Worm (Caenorhabditis elegans) whole organism, L2 larva: Measurements from ENCODE around the gene erfa-1.

Experiments
- C34F6.9 ChIP-seq: fragments of 150-350 bp; optimal IDR thresholded peaks from 2 replicates; lab custom pipeline; 2014; ENCODE audit warnings: missing biosample characterization, missing genetic modification characterization
- F13H6.1 ChIP-seq: sonication (generic microtip); optimal IDR thresholded peaks from 2 replicates; lab custom pipeline; 2016; ENCODE audit warnings: missing genetic modification characterization, missing compliant biosample characterization
- R02D3.7 ChIP-seq: fragments of 150-350 bp; optimal IDR thresholded peaks from 2 replicates; lab custom pipeline; 2014; ENCODE audit warnings: missing biosample characterization, missing genetic modification characterization
- Y55F3AM.14 ChIP-seq: fragments of 200-800 bp; sonication (Bioruptor generic); optimal IDR thresholded peaks from 2 replicates; lab custom pipeline; 2018; ENCODE audit warnings: mild to moderate bottlenecking, missing genetic modification characterization, missing compliant biosample characterization
- alr-1 ChIP-seq: fragments of 150-350 bp; optimal IDR thresholded peaks from 2 replicates; lab custom pipeline; 2014; ENCODE audit warnings: missing biosample characterization, missing genetic modification characterization
- aly-2 ChIP-seq: fragments of 150-350 bp; optimal IDR thresholded peaks from 2 replicates; lab custom pipeline; 2014; ENCODE audit warnings: missing biosample characterization, missing genetic modification characterization
- ama-1 ChIP-seq: fragments of 150-350 bp; optimal IDR thresholded peaks from 2 replicates; lab custom pipeline; 2018; ENCODE audit warnings: inconsistent platforms
- blmp-1 ChIP-seq: sonication (generic microtip); optimal IDR thresholded peaks from 2 replicates; lab custom pipeline; 2017; ENCODE audit warnings: missing genetic modification characterization, mild to moderate bottlenecking, missing compliant biosample characterization, antibody characterized with exemption, moderate library complexity; ENCODE audit not compliant: insufficient read depth
- ceh-16 ChIP-seq: fragments of 150-350 bp; optimal IDR thresholded peaks from 2 replicates; lab custom pipeline; 2014; ENCODE audit warnings: missing biosample characterization, missing genetic modification characterization
- ceh-82 ChIP-seq: fragments of 150-350 bp; optimal IDR thresholded peaks from 2 replicates; lab custom pipeline; 2014; ENCODE audit warnings: missing biosample characterization, missing genetic modification characterization
- crh-2 ChIP-seq: sonication (generic microtip); optimal IDR thresholded peaks from 2 replicates; lab custom pipeline; 2017; ENCODE audit warnings: missing biosample characterization, missing genetic modification characterization
- dmd-4 ChIP-seq: sonication (generic microtip); optimal IDR thresholded peaks from 2 replicates; lab custom pipeline; 2017; ENCODE audit warnings: missing biosample characterization, missing genetic modification characterization
- egl-27 ChIP-seq: sonication (generic microtip); optimal IDR thresholded peaks from 3 replicates; lab custom pipeline; 2017; ENCODE audit warnings: missing biosample characterization, missing genetic modification reagents, missing genetic modification characterization
- elt-1 ChIP-seq: fragments of 150-350 bp; optimal IDR thresholded peaks from 2 replicates; lab custom pipeline; 2014; ENCODE audit warnings: missing biosample characterization, missing genetic modification characterization
- fos-1 ChIP-seq: fragments of 150-350 bp; optimal IDR thresholded peaks from 2 replicates; lab custom pipeline; 2014; ENCODE audit warnings: missing biosample characterization, missing genetic modification characterization
- gmeb-1 ChIP-seq: fragments of 150-350 bp; optimal IDR thresholded peaks from 2 replicates; lab custom pipeline; 2014; ENCODE audit warnings: missing biosample characterization, missing genetic modification characterization
- lin-11 ChIP-seq: fragments of 150-350 bp; sonication (generic microtip); optimal IDR thresholded peaks from 2 replicates; lab custom pipeline; 2014; ENCODE audit warnings: missing biosample characterization, missing genetic modification characterization, inconsistent platforms, mixed read lengths
- lin-13 ChIP-seq: fragments of 150-350 bp; optimal IDR thresholded peaks from 2 replicates; lab custom pipeline; 2014; ENCODE audit warnings: missing biosample characterization, missing genetic modification reagents, missing genetic modification characterization
- lin-39 ChIP-seq: fragments of 150-350 bp; optimal IDR thresholded peaks from 2 replicates; lab custom pipeline; 2014; ENCODE audit warnings: missing biosample characterization, missing genetic modification reagents, missing genetic modification characterization
- lsy-2 ChIP-seq, 2 experiments: fragments of 150-350 bp in 1 of 2; sonication (generic microtip) in 1 of 2; optimal IDR thresholded peaks; 2 replicates each; lab custom pipeline; 2014 to 2017; ENCODE audit warnings: missing biosample characterization in 2 of 2, missing genetic modification characterization in 2 of 2
- mab-5 ChIP-seq: fragments of 150-350 bp; optimal IDR thresholded peaks from 2 replicates; lab custom pipeline; 2014; ENCODE audit warnings: missing biosample characterization, missing genetic modification characterization
- mdl-1 ChIP-seq, 2 experiments: fragments of 150-350 bp in 1 of 2; sonication (generic microtip) in 1 of 2; optimal IDR thresholded peaks; 2 replicates each; lab custom pipeline; 2017; ENCODE audit warnings: missing biosample characterization in 2 of 2, missing genetic modification characterization in 2 of 2
- nhr-12 ChIP-seq: fragments of 150-350 bp; optimal IDR thresholded peaks from 2 replicates; lab custom pipeline; 2014; ENCODE audit warnings: missing biosample characterization, missing genetic modification characterization
- nhr-129 ChIP-seq: fragments of 150-350 bp; optimal IDR thresholded peaks from 2 replicates; lab custom pipeline; 2014; ENCODE audit warnings: missing biosample characterization, missing genetic modification characterization
- nhr-21 ChIP-seq: fragments of 150-350 bp; optimal IDR thresholded peaks from 2 replicates; lab custom pipeline; 2014; ENCODE audit warnings: missing biosample characterization, missing genetic modification characterization
- nhr-23 ChIP-seq: fragments of 150-350 bp; optimal IDR thresholded peaks from 2 replicates; lab custom pipeline; 2014; ENCODE audit warnings: missing biosample characterization, missing genetic modification reagents, missing genetic modification characterization
- nhr-237 ChIP-seq: fragments of 150-350 bp; optimal IDR thresholded peaks from 2 replicates; lab custom pipeline; 2014; ENCODE audit warnings: missing biosample characterization, missing genetic modification characterization
- nhr-25 ChIP-seq: fragments of 150-350 bp; sonication (generic microtip); optimal IDR thresholded peaks from 3 replicates; lab custom pipeline; 2014; ENCODE audit warnings: missing biosample characterization, missing genetic modification characterization
- nhr-6 ChIP-seq: fragments of 150-350 bp; optimal IDR thresholded peaks from 2 replicates; lab custom pipeline; 2014; ENCODE audit warnings: missing biosample characterization, missing genetic modification characterization
- nhr-77 ChIP-seq: fragments of 150-350 bp; optimal IDR thresholded peaks from 2 replicates; lab custom pipeline; 2014; ENCODE audit warnings: missing biosample characterization, missing genetic modification characterization
- peb-1 ChIP-seq: fragments of 150-350 bp; optimal IDR thresholded peaks from 2 replicates; lab custom pipeline; 2014; ENCODE audit warnings: missing biosample characterization, missing genetic modification characterization
- sem-4 ChIP-seq: fragments of 150-350 bp; optimal IDR thresholded peaks from 2 replicates; lab custom pipeline; 2014; ENCODE audit warnings: missing biosample characterization, missing genetic modification reagents, missing genetic modification characterization
- skn-1 ChIP-seq: sonication (generic microtip); optimal IDR thresholded peaks from 2 replicates; lab custom pipeline; 2017; ENCODE audit warnings: missing biosample characterization, missing genetic modification characterization
- sma-3 ChIP-seq: sonication (generic microtip); optimal IDR thresholded peaks from 2 replicates; lab custom pipeline; 2016; ENCODE audit warnings: missing genetic modification reagents, missing genetic modification characterization, missing compliant biosample characterization
- sma-9 ChIP-seq, 2 experiments: fragments of 150-350 bp in 1 of 2; sonication (generic microtip) in 1 of 2; optimal IDR thresholded peaks; 2 replicates each; lab custom pipeline; 2014 to 2016; ENCODE audit warnings: missing genetic modification characterization in 2 of 2, mild to moderate bottlenecking in 1 of 2, missing biosample characterization in 1 of 2, missing compliant biosample characterization in 1 of 2, missing genetic modification reagents in 1 of 2, moderate library complexity in 1 of 2
- snpc-4 ChIP-seq: fragments of 150-350 bp; optimal IDR thresholded peaks from 2 replicates; lab custom pipeline; 2014; ENCODE audit warnings: missing biosample characterization, missing genetic modification characterization
- unc-39 ChIP-seq: fragments of 150-350 bp; optimal IDR thresholded peaks from 2 replicates; lab custom pipeline; 2014; ENCODE audit warnings: missing biosample characterization, missing genetic modification characterization
- unc-55 ChIP-seq: fragments of 150-350 bp; sonication (generic microtip); optimal IDR thresholded peaks from 3 replicates; lab custom pipeline; 2014; ENCODE audit warnings: missing biosample characterization, missing genetic modification reagents, missing genetic modification characterization
- unc-62 ChIP-seq: fragments of 150-350 bp; optimal IDR thresholded peaks from 2 replicates; lab custom pipeline; 2014; ENCODE audit warnings: missing biosample characterization, missing genetic modification reagents, missing genetic modification characterization
- zag-1 ChIP-seq: fragments of 150-350 bp; optimal IDR thresholded peaks from 2 replicates; lab custom pipeline; 2014; ENCODE audit warnings: missing biosample characterization, missing genetic modification characterization
- ztf-1 ChIP-seq: fragments of 200-800 bp; sonication (Bioruptor generic); conservative IDR thresholded peaks from 2 replicates; pipeline ENCODE4 v1.3.6; 2022; ENCODE audit warnings: missing genetic modification characterization, missing compliant biosample characterization
- ztf-11 ChIP-seq: sonication (generic microtip); optimal IDR thresholded peaks from 2 replicates; lab custom pipeline; 2017; ENCODE audit warnings: missing biosample characterization, missing genetic modification characterization

erfa-1 gene

DNA sequence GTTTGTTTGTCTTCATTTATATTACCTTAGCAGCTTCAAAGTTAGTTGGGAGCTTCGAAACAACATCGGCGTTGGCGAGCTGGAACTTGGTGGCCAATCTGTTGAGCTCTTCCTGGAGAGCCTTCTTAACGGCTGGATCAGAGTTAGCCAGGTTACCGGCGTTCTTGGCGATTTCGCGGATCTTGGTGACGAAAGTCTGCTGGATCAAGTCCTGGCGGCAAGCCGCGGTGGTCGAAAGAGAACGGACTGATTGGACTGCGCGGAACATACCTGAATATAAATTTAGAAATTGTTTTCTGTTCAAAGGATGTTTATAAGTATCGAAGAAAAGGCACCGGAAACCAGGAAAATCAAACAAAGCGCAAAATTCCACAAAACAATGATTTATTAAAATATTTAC is 7.1 kb upstream of the erfa-1 start, which contains the start of gene atp-4:
Gene atp-4, minus strand, starts transcription at position 270 of the 400 bp plus-strand sequence.
- TF ChIP-seq aly-2, result no peak
- no peak for TF ChIP-seq ztf-1 (GFP tag; lab: Robert Waterston, UW)
- TF ChIP-seq Y55F3AM.14 (GFP tag; lab: Kevin White, UChicago), result peak; percentile 11
- no peak for TF ChIP-seq lin-11 (tag; lab: Kevin White, UChicago)
- TF ChIP-seq, all 48 proteins: peak for 1

DNA sequence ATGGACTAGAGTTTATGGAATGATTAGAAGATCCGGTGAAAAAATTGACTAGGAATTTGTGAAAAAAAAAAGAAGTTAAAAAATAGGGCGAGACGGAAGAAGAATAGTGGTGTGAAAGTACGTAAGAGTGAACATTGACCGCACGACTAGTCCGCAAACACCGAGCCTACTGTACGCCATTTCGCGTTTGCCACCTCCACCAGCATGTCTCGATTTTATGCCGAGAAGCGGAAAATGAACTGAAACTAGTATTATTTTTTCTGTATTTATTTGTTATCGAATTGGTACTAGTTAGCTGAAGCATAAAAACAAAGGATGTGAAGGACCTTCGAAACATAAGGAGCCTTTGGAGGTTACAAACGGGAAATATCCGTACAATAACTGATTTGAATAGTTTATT is 6.5 kb upstream of the erfa-1 start:
- peak; percentile 5 for TF ChIP-seq nhr-129 (tag; lab: Kevin White, UChicago)
- TF ChIP-seq lin-39 (tag; lab: Kevin White, UChicago), result no peak
- TF ChIP-seq lin-13 (GFP tag; lab: Kevin White, UChicago), result peak; percentile 24
- TF ChIP-seq lsy-2 (tag; optimal IDR thresholded peaks at IDR 0.05; lab: Kevin White, UChicago), result peak; percentile 36 to 81
- TF ChIP-seq nhr-25 (tag; lab: Kevin White, UChicago), result peak; percentile 45
- TF ChIP-seq elt-1 (tag; lab: Kevin White, UChicago), result no peak
- TF ChIP-seq F13H6.1 (tag; lab: Kevin White, UChicago), result peak; percentile 65
- TF ChIP-seq sma-3, result peak; percentile 30
- peak; percentile 57 for TF ChIP-seq C34F6.9
- TF ChIP-seq nhr-21 (tag; lab: Kevin White, UChicago), result peak; percentile 22
- TF ChIP-seq unc-55, result peak; percentile 58
- peak; percentile 20 for TF ChIP-seq sem-4 (tag; lab: Kevin White, UChicago)
- TF ChIP-seq ztf-11, result no peak
- peak; percentile 32 for TF ChIP-seq fos-1 (tag; lab: Kevin White, UChicago)
- peak; percentile 10 for TF ChIP-seq sma-9 (GFP tag; optimal IDR thresholded peaks at IDR 0.05; lab: Kevin White, UChicago)
- TF ChIP-seq sma-9 (tag; optimal IDR thresholded peaks at IDR 0.05; lab: Kevin White, UChicago), result no peak
- no peak for TF ChIP-seq blmp-1 (tag; lab: Kevin White, UChicago)
- peak; percentile 4 for TF ChIP-seq nhr-6 (tag; lab: Kevin White, UChicago)
- TF ChIP-seq crh-2 (tag; lab: Kevin White, UChicago), result peak; percentile 53

DNA sequence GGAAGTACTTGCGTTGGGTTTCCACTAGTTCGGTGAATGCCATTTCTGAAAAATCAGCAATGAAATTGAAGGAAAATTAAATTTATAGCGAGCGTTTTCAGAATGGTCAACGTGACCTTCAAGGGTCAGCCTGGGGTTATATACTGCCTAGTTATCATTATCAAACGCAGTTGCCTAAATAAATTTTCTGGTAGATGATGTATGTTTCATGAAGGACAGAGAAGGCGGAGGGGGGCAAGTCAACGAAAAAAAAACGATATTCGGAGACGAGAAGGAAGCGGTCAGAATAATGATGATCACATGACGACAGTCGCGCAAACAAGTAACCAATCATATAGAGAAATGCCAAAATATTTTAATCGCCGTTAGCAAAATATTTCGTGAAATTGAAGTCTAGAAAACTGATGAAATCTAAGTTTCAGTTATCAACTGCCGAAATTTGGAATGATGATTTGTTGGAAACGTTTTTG is 4.0 kb upstream of the erfa-1 start, which contains the start of gene alh-4:
Gene alh-4, minus strand, starts transcription at position 51 of the 470 bp plus-strand sequence.
- no peak for TF ChIP-seq nhr-237 (tag; lab: Kevin White, UChicago)
- no peak for TF ChIP-seq crh-2 (tag; lab: Kevin White, UChicago)
- peak; percentile 3 for TF ChIP-seq blmp-1 (tag; lab: Kevin White, UChicago)
- TF ChIP-seq R02D3.7 (tag; lab: Kevin White, UChicago), result no peak
- TF ChIP-seq nhr-25 (tag; lab: Kevin White, UChicago), result peak; percentile 66
- peak; percentile 61 for TF ChIP-seq sma-3
- no peak for TF ChIP-seq zag-1 (tag; lab: Kevin White, UChicago)
- peak; percentile 16 for TF ChIP-seq nhr-129 (tag; lab: Kevin White, UChicago)
- peak; percentile 6 for TF ChIP-seq nhr-21 (tag; lab: Kevin White, UChicago)
- TF ChIP-seq ceh-16 (tag; lab: Kevin White, UChicago), result no peak
- peak; percentile 19 for TF ChIP-seq gmeb-1 (tag; lab: Kevin White, UChicago)
- peak; percentile 21 for TF ChIP-seq sma-9 (GFP tag; optimal IDR thresholded peaks at IDR 0.05; lab: Kevin White, UChicago)
- TF ChIP-seq sma-9 (tag; optimal IDR thresholded peaks at IDR 0.05; lab: Kevin White, UChicago), result no peak
- TF ChIP-seq, all 48 proteins: peak for 7

DNA sequence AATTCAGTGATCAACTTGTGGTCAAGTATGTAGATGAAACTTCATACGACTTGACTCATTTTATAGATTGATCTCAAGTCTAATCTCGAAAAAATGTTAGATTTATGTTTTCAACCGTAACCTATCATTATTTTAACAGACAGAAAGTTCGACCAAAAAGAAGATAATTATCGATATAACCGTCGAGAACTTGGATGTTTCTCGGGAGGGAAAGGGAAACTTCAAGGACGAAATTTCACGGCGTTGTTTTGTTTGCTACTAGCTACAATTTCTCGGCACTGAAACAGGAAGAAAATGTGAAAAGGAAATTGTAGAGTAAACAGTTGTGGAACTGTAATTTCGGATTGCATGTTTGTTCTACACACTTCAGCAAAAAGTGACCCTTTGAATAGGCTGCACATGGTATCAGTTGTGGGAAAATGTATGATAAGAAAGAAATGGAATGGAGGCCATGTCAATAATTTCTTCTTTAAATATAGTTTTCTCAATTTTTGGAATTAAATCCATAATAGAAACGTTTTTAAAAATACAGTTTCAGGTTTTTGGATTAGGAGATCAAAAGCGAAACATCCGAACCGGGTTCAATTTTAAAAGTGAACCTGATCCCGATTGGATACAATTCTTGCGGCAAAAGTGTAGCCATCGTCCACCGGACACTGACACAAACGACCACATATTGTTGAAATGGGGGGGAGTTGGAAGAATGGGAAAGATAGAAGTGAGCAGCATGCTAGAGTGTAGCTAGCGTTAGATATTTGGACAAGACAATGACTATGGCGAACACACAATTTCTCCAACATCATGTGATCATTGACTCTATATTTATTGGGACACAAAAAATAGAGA is 3.2 kb upstream of the erfa-1 start:
- TF ChIP-seq nhr-23 (tag; lab: Kevin White, UChicago), result no peak
- no peak for TF ChIP-seq unc-62 (GFP tag; lab: Kevin White, UChicago)
- no peak for TF ChIP-seq nhr-237 (tag; lab: Kevin White, UChicago)
- TF ChIP-seq mdl-1 (tag; optimal IDR thresholded peaks at IDR 0.05; lab: Kevin White, UChicago), result no peak
- TF ChIP-seq peb-1, result no peak
- TF ChIP-seq nhr-21 (tag; lab: Kevin White, UChicago), result no peak
- no peak for TF ChIP-seq unc-55
- no peak for TF ChIP-seq nhr-77 (tag; lab: Kevin White, UChicago)
- TF ChIP-seq sma-3, result peak; percentile 49
- TF ChIP-seq sma-9 (GFP tag; optimal IDR thresholded peaks at IDR 0.05; lab: Kevin White, UChicago), result peak; percentile 26
- no peak for TF ChIP-seq sma-9 (tag; optimal IDR thresholded peaks at IDR 0.05; lab: Kevin White, UChicago)
- peak; percentile 21 for TF ChIP-seq crh-2 (tag; lab: Kevin White, UChicago)
- no peak for TF ChIP-seq unc-39 (tag; lab: Kevin White, UChicago)
- TF ChIP-seq lsy-2 (tag; optimal IDR thresholded peaks at IDR 0.05; lab: Kevin White, UChicago), result no peak
- no peak for TF ChIP-seq nhr-12 (tag; lab: Kevin White, UChicago)
- no peak for TF ChIP-seq Y55F3AM.14 (GFP tag; lab: Kevin White, UChicago)
- TF ChIP-seq alr-1 (tag; lab: Kevin White, UChicago), result no peak
- no peak for TF ChIP-seq R02D3.7 (tag; lab: Kevin White, UChicago)
- no peak for TF ChIP-seq egl-27 (tag; lab: Kevin White, UChicago)
- TF ChIP-seq ceh-82 (tag; lab: Kevin White, UChicago), result no peak
- no peak for TF ChIP-seq dmd-4 (tag; lab: Kevin White, UChicago)
- TF ChIP-seq ama-1, result no peak
- TF ChIP-seq nhr-129 (tag; lab: Kevin White, UChicago), result peak; percentile 18
- TF ChIP-seq mab-5 (tag; lab: Kevin White, UChicago), result no peak
- no peak for TF ChIP-seq skn-1 (tag; lab: Kevin White, UChicago)
- no peak for TF ChIP-seq snpc-4 (tag; lab: Kevin White, UChicago)
- TF ChIP-seq nhr-6 (tag; lab: Kevin White, UChicago), result no peak
- no peak for TF ChIP-seq ceh-16 (tag; lab: Kevin White, UChicago)
